Worm (Caenorhabditis elegans) whole organism, mixed stage, embryonic: ENCODE results near the gene fbxc-34.

Experiments
- M03D4.4 ChIP-seq: sonication (generic microtip); optimal IDR thresholded peaks from 2 replicates; lab custom pipeline; 2017; ENCODE audit warnings: mild to moderate bottlenecking, missing genetic modification characterization, missing compliant biosample characterization
- bed-3 ChIP-seq: fragments of 200-800 bp; sonication (Bioruptor generic); optimal IDR thresholded peaks from 3 replicates; lab custom pipeline; 2018; ENCODE audit warnings: mild to moderate bottlenecking, missing genetic modification characterization, moderate library complexity, missing compliant biosample characterization
- ceh-39 ChIP-seq: fragments of 150-350 bp; optimal IDR thresholded peaks from 2 replicates; lab custom pipeline; 2014; ENCODE audit warnings: missing biosample characterization, missing genetic modification characterization
- ceh-43 ChIP-seq: fragments of 200-800 bp; sonication (Bioruptor generic); optimal IDR thresholded peaks from 2 replicates; lab custom pipeline; 2018; ENCODE audit warnings: mild to moderate bottlenecking, missing genetic modification characterization, moderate library complexity, missing compliant biosample characterization
- ces-1 ChIP-seq: fragments of 150-350 bp; optimal IDR thresholded peaks from 2 replicates; lab custom pipeline; 2014; ENCODE audit warnings: missing biosample characterization, missing genetic modification reagents, missing genetic modification characterization
- cnd-1 ChIP-seq: fragments of 200-800 bp; sonication (Bioruptor generic); optimal IDR thresholded peaks from 2 replicates; lab custom pipeline; 2018; ENCODE audit warnings: mild to moderate bottlenecking, missing genetic modification characterization, missing compliant biosample characterization
- drap-1 ChIP-seq: fragments of 200-800 bp; sonication (Bioruptor generic); optimal IDR thresholded peaks from 3 replicates; lab custom pipeline; 2018; ENCODE audit warnings: mild to moderate bottlenecking, missing genetic modification characterization, missing compliant biosample characterization
- elt-1 ChIP-seq: sonication (generic microtip); optimal IDR thresholded peaks from 2 replicates; lab custom pipeline; 2017; ENCODE audit warnings: missing genetic modification characterization, mild to moderate bottlenecking, missing compliant biosample characterization, antibody characterized with exemption, moderate library complexity, borderline replicate concordance; ENCODE audit not compliant: insufficient read depth
- elt-3 ChIP-seq: fragments of 150-350 bp; optimal IDR thresholded peaks from 2 replicates; lab custom pipeline; 2014; ENCODE audit warnings: missing biosample characterization, missing genetic modification characterization
- flh-1 ChIP-seq: fragments of 200-800 bp; sonication (Bioruptor generic); optimal IDR thresholded peaks from 2 replicates; lab custom pipeline; 2018; ENCODE audit warnings: mild to moderate bottlenecking, missing genetic modification characterization, moderate library complexity, missing compliant biosample characterization
- ham-2 ChIP-seq: fragments of 200-800 bp; sonication (Bioruptor generic); optimal IDR thresholded peaks from 2 replicates; lab custom pipeline; 2018; ENCODE audit warnings: mild to moderate bottlenecking, missing genetic modification characterization, missing compliant biosample characterization
- hlh-1 ChIP-seq: fragments of 150-350 bp; optimal IDR thresholded peaks from 2 replicates; lab custom pipeline; 2014; ENCODE audit warnings: missing biosample characterization, missing genetic modification reagents, missing genetic modification characterization
- lin-32 ChIP-seq: fragments of 200-800 bp; sonication (Bioruptor generic); optimal IDR thresholded peaks from 2 replicates; lab custom pipeline; 2018; ENCODE audit warnings: mild to moderate bottlenecking, missing genetic modification characterization, missing compliant biosample characterization
- lsy-2 ChIP-seq: fragments of 150-350 bp; optimal IDR thresholded peaks from 2 replicates; lab custom pipeline; 2014; ENCODE audit warnings: missing biosample characterization, missing genetic modification characterization
- mab-5 ChIP-seq: fragments of 150-350 bp; optimal IDR thresholded peaks from 2 replicates; lab custom pipeline; 2014; ENCODE audit warnings: missing biosample characterization, missing genetic modification characterization
- mep-1 ChIP-seq: fragments of 150-350 bp; optimal IDR thresholded peaks from 2 replicates; lab custom pipeline; 2017; ENCODE audit warnings: missing biosample characterization, missing genetic modification reagents, missing genetic modification characterization, inconsistent platforms
- mls-2 ChIP-seq: sonication (generic microtip); optimal IDR thresholded peaks from 2 replicates; lab custom pipeline; 2016; ENCODE audit warnings: mild to moderate bottlenecking, missing genetic modification characterization, moderate library complexity, missing compliant biosample characterization
- nhr-2 ChIP-seq: fragments of 150-350 bp; optimal IDR thresholded peaks from 2 replicates; lab custom pipeline; 2014; ENCODE audit warnings: missing biosample characterization, missing genetic modification characterization
- nhr-237 ChIP-seq: fragments of 150-350 bp; optimal IDR thresholded peaks from 2 replicates; lab custom pipeline; 2014; ENCODE audit warnings: missing biosample characterization, missing genetic modification characterization
- nhr-28 ChIP-seq: fragments of 150-350 bp; optimal IDR thresholded peaks from 2 replicates; lab custom pipeline; 2014; ENCODE audit warnings: missing biosample characterization, missing genetic modification characterization
- pha-4 ChIP-seq: fragments of 150-350 bp; optimal IDR thresholded peaks from 2 replicates; lab custom pipeline; 2018; ENCODE audit warnings: missing biosample characterization, missing genetic modification reagents, missing genetic modification characterization
- sem-2 ChIP-seq: fragments of 200-800 bp; sonication (Bioruptor generic); optimal IDR thresholded peaks from 2 replicates; lab custom pipeline; 2018; ENCODE audit warnings: mild to moderate bottlenecking, missing genetic modification characterization, missing compliant biosample characterization
- snpc-4 ChIP-seq: fragments of 150-350 bp; optimal IDR thresholded peaks from 2 replicates; lab custom pipeline; 2014; ENCODE audit warnings: missing biosample characterization, missing genetic modification characterization
- sptf-1 ChIP-seq: sonication (generic microtip); optimal IDR thresholded peaks from 2 replicates; lab custom pipeline; 2017; ENCODE audit warnings: mild to moderate bottlenecking, missing genetic modification characterization, moderate library complexity, missing compliant biosample characterization
- tbx-8 ChIP-seq: fragments of 200-800 bp; sonication (Bioruptor generic); optimal IDR thresholded peaks from 2 replicates; lab custom pipeline; 2018; ENCODE audit warnings: mild to moderate bottlenecking, missing genetic modification characterization, moderate library complexity, missing compliant biosample characterization
- unc-39 ChIP-seq: fragments of 150-350 bp; optimal IDR thresholded peaks from 2 replicates; lab custom pipeline; 2014; ENCODE audit warnings: missing biosample characterization, missing genetic modification characterization
- unc-62 ChIP-seq: fragments of 150-350 bp; optimal IDR thresholded peaks from 2 replicates; lab custom pipeline; 2014; ENCODE audit warnings: missing biosample characterization, missing genetic modification reagents, missing genetic modification characterization
- zip-8 ChIP-seq: fragments of 150-350 bp; optimal IDR thresholded peaks from 2 replicates; lab custom pipeline; 2014; ENCODE audit warnings: missing biosample characterization, missing genetic modification characterization
- ztf-11 ChIP-seq: fragments of 150-350 bp; optimal IDR thresholded peaks from 2 replicates; lab custom pipeline; 2014; ENCODE audit warnings: missing biosample characterization, missing genetic modification characterization

Gene fbxc-34

DNA sequence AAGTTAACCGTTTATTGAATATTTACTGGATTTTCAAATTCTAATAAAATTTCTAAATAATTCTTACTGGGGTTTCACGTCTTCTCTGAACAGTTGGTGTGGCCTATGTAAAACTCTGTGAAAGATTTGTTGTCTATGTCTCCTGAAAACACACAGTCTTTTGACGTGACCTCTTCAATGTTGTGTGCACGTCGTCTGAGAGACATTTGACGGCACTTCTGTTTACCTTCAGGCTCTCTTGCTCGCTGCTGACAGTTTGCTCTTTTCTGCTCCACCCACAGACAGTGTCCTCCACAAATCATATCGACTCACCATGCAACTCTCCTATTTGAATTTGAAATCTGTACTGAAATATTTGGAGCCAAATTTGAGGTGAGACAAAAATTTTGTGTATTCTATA is at the start of gene fbxc-34:
Gene fbxc-34, plus strand, starts transcription at position 301 of the 400 bp plus-strand sequence.
- peak; percentile 33 for TF ChIP-seq hlh-1 (tag; lab: Kevin White, UChicago)

ce11 chrII:884204-884603 is 46.8 kb upstream of the fbxc-34 start:
- TF ChIP-seq lin-32 (no peak), ztf-11 (no peak), ces-1 (no peak), lsy-2 (no peak)
- TF ChIP-seq, all 35 proteins: peak for 0

DNA sequence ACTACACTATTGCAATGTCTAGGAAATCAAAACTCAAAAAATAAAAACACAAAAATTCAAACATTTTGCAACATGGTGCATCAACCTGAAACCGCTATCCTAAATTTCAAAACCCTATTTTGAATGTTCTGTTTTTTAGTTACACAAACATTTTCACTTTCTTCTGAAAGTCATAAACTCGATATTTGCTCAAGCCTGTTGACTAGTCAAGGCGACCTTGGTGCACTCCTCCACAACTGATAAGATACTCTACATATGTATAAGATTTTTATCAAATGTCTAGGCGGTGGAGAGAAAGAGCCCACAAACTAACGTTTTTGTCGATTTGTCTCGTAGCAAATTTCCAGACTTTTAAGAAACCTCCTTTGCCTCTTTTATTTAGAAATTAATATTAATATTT is 42.9 kb upstream of the fbxc-34 start, which contains the start of gene T07D3.4:
Gene T07D3.4, plus strand, starts transcription at position 286 of the 400 bp plus-strand sequence.
- TF ChIP-seq mep-1 (no peak), sptf-1 (tag; lab: Kevin White, UChicago) (no peak), tbx-8 (GFP tag; lab: Kevin White, UChicago) (no peak), ceh-43 (GFP tag; lab: Kevin White, UChicago) (no peak), elt-3 (tag; lab: Kevin White, UChicago) (no peak), lin-32 (no peak), ham-2 (GFP tag; lab: Kevin White, UChicago) (no peak), mab-5 (tag; lab: Kevin White, UChicago) (no peak), drap-1 (GFP tag; lab: Kevin White, UChicago) (no peak), ces-1 (no peak), nhr-237 (no peak), M03D4.4 (tag; lab: Kevin White, UChicago) (no peak), pha-4 (tag; lab: Kevin White, UChicago) (no peak), nhr-2 (tag; lab: Kevin White, UChicago) (no peak), mls-2 (tag; lab: Kevin White, UChicago) (no peak), ceh-39 (tag; lab: Kevin White, UChicago) (no peak), sem-2 (GFP tag; lab: Kevin White, UChicago) (no peak)
- TF ChIP-seq, all 35 proteins: peak for 0

ce11 chrII:900720-901332 is 30.1 kb upstream of the fbxc-34 start, which contains the start of gene T07D3.9:
T07D3.9 (minus strand) TSS chrII:900913.
- TF ChIP-seq elt-1 = peak; percentile 22
- TF ChIP-seq lin-32 = no peak

- no peak for TF ChIP-seq elt-1
- TF ChIP-seq M03D4.4 (tag; lab: Kevin White, UChicago) = no peak
- no peak for TF ChIP-seq cnd-1 (tag; lab: Kevin White, UChicago)
- TF ChIP-seq sem-2 (GFP tag; lab: Kevin White, UChicago) = no peak
- no peak for TF ChIP-seq snpc-4
Measured at ce11 chrII:901632-902031, 29.3 kb upstream of the fbxc-34 start, which contains the start of gene T07D3.2. T07D3.2 (plus strand) TSS chrII:901932.

ce11 chrII:905335-905734 is 25.6 kb upstream of the fbxc-34 start:
- TF ChIP-seq bed-3 (GFP tag; lab: Kevin White, UChicago) = no peak
- TF ChIP-seq nhr-28 (tag; lab: Kevin White, UChicago) = no peak
- TF ChIP-seq unc-39 (tag; lab: Kevin White, UChicago) = no peak
- no peak for TF ChIP-seq snpc-4
- no peak for TF ChIP-seq ham-2 (GFP tag; lab: Kevin White, UChicago)
- TF ChIP-seq nhr-2 (tag; lab: Kevin White, UChicago) = no peak
- no peak for TF ChIP-seq mls-2 (tag; lab: Kevin White, UChicago)
- TF ChIP-seq lin-32 = no peak
- no peak for TF ChIP-seq tbx-8 (GFP tag; lab: Kevin White, UChicago)
- TF ChIP-seq zip-8 (tag; lab: Kevin White, UChicago) = no peak
- no peak for TF ChIP-seq sem-2 (GFP tag; lab: Kevin White, UChicago)
- TF ChIP-seq ztf-11 = no peak
- TF ChIP-seq unc-62 = no peak
- no peak for TF ChIP-seq nhr-237
- no peak for TF ChIP-seq cnd-1 (tag; lab: Kevin White, UChicago)
- no peak for TF ChIP-seq flh-1
